Worm (Caenorhabditis elegans) whole organism, late embryonic: ENCODE results near the gene C16C8.22.
A peak's percentile ranks its signal among the peaks of the same experiment; 100 is the strongest.

Experiments
- ama-1 ChIP-seq: fragments of 150-350 bp; optimal IDR thresholded peaks from 2 replicates; lab custom pipeline; 2014
- ceh-18 ChIP-seq: sonication (generic microtip); optimal IDR thresholded peaks from 2 replicates; lab custom pipeline; 2016; ENCODE audit warnings: missing genetic modification characterization, missing compliant biosample characterization
- ceh-19 ChIP-seq: fragments of 200-800 bp; sonication (Bioruptor generic); optimal IDR thresholded peaks from 2 replicates; lab custom pipeline; 2018; ENCODE audit warnings: mild to moderate bottlenecking, missing genetic modification characterization, missing compliant biosample characterization
- ceh-2 ChIP-seq: sonication (generic microtip); optimal IDR thresholded peaks from 2 replicates; lab custom pipeline; 2016; ENCODE audit warnings: missing genotype, missing genetic modification characterization, missing compliant biosample characterization
- ceh-24 ChIP-seq: sonication (generic microtip); optimal IDR thresholded peaks from 2 replicates; lab custom pipeline; 2016; ENCODE audit warnings: mild to moderate bottlenecking, missing genetic modification characterization, missing compliant biosample characterization
- ceh-45 ChIP-seq: fragments of 200-800 bp; sonication (Bioruptor generic); IDR thresholded peaks from 2 replicates; pipeline ENCODE4 v1.3.6; 2022; ENCODE audit warnings: missing genetic modification reagents, missing genetic modification characterization, missing compliant biosample characterization
- ceh-48 ChIP-seq: sonication (generic microtip); optimal IDR thresholded peaks from 2 replicates; lab custom pipeline; 2016; ENCODE audit warnings: missing genetic modification characterization, inconsistent platforms, missing compliant biosample characterization
- ceh-6 ChIP-seq: fragments of 200-800 bp; sonication (Bioruptor generic); optimal IDR thresholded peaks from 2 replicates; lab custom pipeline; 2018; ENCODE audit warnings: mild to moderate bottlenecking, missing genetic modification characterization, missing compliant biosample characterization
- dmd-4 ChIP-seq: sonication (generic microtip); optimal IDR thresholded peaks from 2 replicates; lab custom pipeline; 2016; ENCODE audit warnings: borderline replicate concordance, missing genetic modification characterization, missing compliant biosample characterization
- dve-1 ChIP-seq: sonication (generic microtip); optimal IDR thresholded peaks from 2 replicates; lab custom pipeline; 2017; ENCODE audit warnings: antibody characterized with exemption, mild to moderate bottlenecking, missing genetic modification characterization, missing compliant biosample characterization
- ets-4 ChIP-seq: sonication (generic microtip); optimal IDR thresholded peaks from 2 replicates; lab custom pipeline; 2016; ENCODE audit warnings: missing genetic modification characterization, missing compliant biosample characterization
- eyg-1 ChIP-seq: sonication (generic microtip); optimal IDR thresholded peaks from 2 replicates; lab custom pipeline; 2016; ENCODE audit warnings: missing genotype, missing genetic modification characterization, missing compliant biosample characterization
- fax-1 ChIP-seq: sonication (generic microtip); optimal IDR thresholded peaks from 2 replicates; lab custom pipeline; 2016; ENCODE audit warnings: missing genotype, missing genetic modification characterization, missing compliant biosample characterization
- fkh-10 ChIP-seq: fragments of 150-350 bp; optimal IDR thresholded peaks from 2 replicates; lab custom pipeline; 2014; ENCODE audit warnings: missing biosample characterization, missing genetic modification reagents, missing genetic modification characterization
- gmeb-2 ChIP-seq: sonication (generic microtip); optimal IDR thresholded peaks from 2 replicates; lab custom pipeline; 2016; ENCODE audit warnings: missing genetic modification characterization, inconsistent platforms, missing compliant biosample characterization
- hlh-13 ChIP-seq: fragments of 200-800 bp; sonication (Bioruptor generic); optimal IDR thresholded peaks from 2 replicates; lab custom pipeline; 2018; ENCODE audit warnings: mild to moderate bottlenecking, missing genetic modification characterization, missing compliant biosample characterization
- hlh-30 ChIP-seq: sonication (generic microtip); optimal IDR thresholded peaks from 2 replicates; lab custom pipeline; 2017; ENCODE audit warnings: antibody characterized with exemption, missing genetic modification characterization, missing compliant biosample characterization; ENCODE audit not compliant: insufficient read depth
- hlh-6 ChIP-seq: sonication (generic microtip); optimal IDR thresholded peaks from 2 replicates; lab custom pipeline; 2016; ENCODE audit warnings: missing genotype, missing genetic modification characterization, missing compliant biosample characterization
- lim-6 ChIP-seq: sonication (generic microtip); optimal IDR thresholded peaks from 2 replicates; lab custom pipeline; 2016; ENCODE audit warnings: missing genetic modification characterization, missing compliant biosample characterization
- madf-2 ChIP-seq: sonication (generic microtip); optimal IDR thresholded peaks from 2 replicates; lab custom pipeline; 2017; ENCODE audit warnings: missing genetic modification characterization, missing compliant biosample characterization
- nfya-1 ChIP-seq: sonication (generic microtip); optimal IDR thresholded peaks from 2 replicates; lab custom pipeline; 2017; ENCODE audit warnings: missing genetic modification characterization, mild to moderate bottlenecking, missing compliant biosample characterization, antibody characterized with exemption, moderate library complexity
- npax-4 ChIP-seq: sonication (generic microtip); optimal IDR thresholded peaks from 2 replicates; lab custom pipeline; 2016; ENCODE audit warnings: missing genetic modification characterization, missing compliant biosample characterization
- ref-2 ChIP-seq: sonication (generic microtip); optimal IDR thresholded peaks from 2 replicates; lab custom pipeline; 2016; ENCODE audit warnings: missing genetic modification characterization, missing compliant biosample characterization
- sdc-2 ChIP-seq: sonication (generic microtip); optimal IDR thresholded peaks from 2 replicates; lab custom pipeline; 2016; ENCODE audit warnings: missing genotype, missing genetic modification characterization, missing compliant biosample characterization
- sox-4 ChIP-seq: sonication (generic microtip); optimal IDR thresholded peaks from 2 replicates; lab custom pipeline; 2017; ENCODE audit warnings: mild to moderate bottlenecking, missing genetic modification characterization, inconsistent platforms, missing compliant biosample characterization
- syd-9 ChIP-seq: sonication (generic microtip); optimal IDR thresholded peaks from 2 replicates; lab custom pipeline; 2016; ENCODE audit warnings: mild to moderate bottlenecking, missing genetic modification characterization, moderate library complexity, missing compliant biosample characterization
- unc-3 ChIP-seq, 2 experiments: fragments of 200-800 bp in 1 of 2; sonication (Bioruptor generic) in 1 of 2; sonication (generic microtip) in 1 of 2; conservative IDR thresholded peaks in 1 of 2; optimal IDR thresholded peaks in 1 of 2; 2 replicates each; pipeline versions ENCODE4 v1.3.6 to Lab custom; 2016 to 2022; ENCODE audit warnings: missing compliant biosample characterization in 2 of 2, missing genetic modification characterization in 2 of 2, missing genetic modification reagents in 1 of 2
- unc-55 ChIP-seq: sonication (generic microtip); optimal IDR thresholded peaks from 2 replicates; lab custom pipeline; 2017; ENCODE audit warnings: missing biosample characterization, missing genetic modification reagents, missing genetic modification characterization
- ztf-16 ChIP-seq: sonication (generic microtip); optimal IDR thresholded peaks from 2 replicates; lab custom pipeline; 2017; ENCODE audit warnings: missing genetic modification characterization, missing compliant biosample characterization

C16C8.22 gene

ce11 chrII:3434893-3435503, 8.1 kb downstream of the C16C8.22 start:
- TF ChIP-seq nfya-1 (tag; lab: Kevin White, UChicago) (no peak), unc-55 (GFP tag; lab: Kevin White, UChicago) (no peak), ceh-18 (tag; lab: Kevin White, UChicago) (no peak), hlh-6 (tag; lab: Kevin White, UChicago) (no peak), dve-1 (tag; lab: Kevin White, UChicago) (no peak), ceh-6 (GFP tag; lab: Kevin White, UChicago) (no peak), fax-1 (tag; lab: Kevin White, UChicago) (no peak), madf-2 (tag; lab: Kevin White, UChicago) (no peak), ceh-45 (GFP tag; lab: Robert Waterston, UW) (no peak), npax-4 (tag; lab: Kevin White, UChicago) (no peak), ref-2 (tag; lab: Kevin White, UChicago) (no peak), sdc-2 (tag; lab: Kevin White, UChicago) (no peak), gmeb-2 (no peak), syd-9 (tag; lab: Kevin White, UChicago) (no peak), unc-3 (GFP tag; conservative IDR thresholded peaks at IDR 0.05; lab: Robert Waterston, UW) (no peak), unc-3 (tag; optimal IDR thresholded peaks at IDR 0.05; lab: Kevin White, UChicago) (no peak), dmd-4 (tag; lab: Kevin White, UChicago) (no peak)

ce11 chrII:3429400-3429799, 13.7 kb downstream of the C16C8.22 start, which contains the start of gene C16C8.18:
C16C8.18 (plus strand) TSS chrII:3429700.
- TF ChIP-seq unc-3 (GFP tag; conservative IDR thresholded peaks at IDR 0.05; lab: Robert Waterston, UW) (no peak), unc-3 (tag; optimal IDR thresholded peaks at IDR 0.05; lab: Kevin White, UChicago) (no peak), hlh-13 (GFP tag; lab: Kevin White, UChicago) (no peak)
- TF ChIP-seq, all 69 proteins: peak for 0

- no peak for TF ChIP-seq ama-1 (lab: Kevin White, UChicago)
- TF ChIP-seq sox-4 (tag; lab: Kevin White, UChicago) = peak; percentile 17
- peak; percentile 8 for TF ChIP-seq nfya-1 (tag; lab: Kevin White, UChicago)
- TF ChIP-seq ceh-19 (GFP tag; lab: Kevin White, UChicago) = peak; percentile 49
- peak; percentile 85 for TF ChIP-seq ceh-48 (tag; lab: Kevin White, UChicago)
- no peak for TF ChIP-seq ceh-2 (tag; lab: Kevin White, UChicago)
- no peak for TF ChIP-seq unc-3 (GFP tag; conservative IDR thresholded peaks at IDR 0.05; lab: Robert Waterston, UW)
- peak; percentile 11 for TF ChIP-seq unc-3 (tag; optimal IDR thresholded peaks at IDR 0.05; lab: Kevin White, UChicago)
- peak; percentile 28 for TF ChIP-seq hlh-30
These were observed 14.8 kb downstream of the C16C8.22 start for ce11 chrII:3428158-3428704.

- TF ChIP-seq unc-55 (GFP tag; lab: Kevin White, UChicago) (no peak), ceh-48 (tag; lab: Kevin White, UChicago) (no peak), ets-4 (tag; lab: Kevin White, UChicago) (no peak), lim-6 (tag; lab: Kevin White, UChicago) (no peak), gmeb-2 (no peak), ceh-24 (tag; lab: Kevin White, UChicago) (no peak)
These were observed 17.6 kb downstream of the C16C8.22 start, which contains the start of gene nep-11 for ce11 chrII:3425433-3425832. nep-11 (minus strand) TSS chrII:3425533.

- TF ChIP-seq fkh-10 (GFP tag; lab: Kevin White, UChicago) (no peak), hlh-13 (GFP tag; lab: Kevin White, UChicago) (no peak), eyg-1 (tag; lab: Kevin White, UChicago) (no peak), ztf-16 (tag; lab: Kevin White, UChicago) (no peak), unc-55 (GFP tag; lab: Kevin White, UChicago) (no peak), unc-3 (GFP tag; conservative IDR thresholded peaks at IDR 0.05; lab: Robert Waterston, UW) (no peak), unc-3 (tag; optimal IDR thresholded peaks at IDR 0.05; lab: Kevin White, UChicago) (no peak)
These were observed 20.1 kb downstream of the C16C8.22 start for ce11 chrII:3422938-3423337.
